Fruit fly (Drosophila melanogaster) whole organism, prepupa: Measurements from ENCODE around the gene ATPsynGL.

Source experiments
- Blimp-1 ChIP-seq: fragments of 200-800 bp; sonication (Bioruptor generic); optimal IDR thresholded peaks from 3 replicates; lab custom pipeline; 2017; ENCODE audit warnings: missing biosample characterization, missing genetic modification characterization, mild to moderate bottlenecking, moderate library complexity, missing genetic modification reagents
- CG10631 ChIP-seq: fragments of 200-800 bp; sonication (Bioruptor generic); optimal IDR thresholded peaks from 2 replicates; lab custom pipeline; 2016; ENCODE audit warnings: missing biosample characterization, missing genetic modification characterization
- CG11294 ChIP-seq: fragments of 200-800 bp; sonication (Bioruptor generic); IDR thresholded peaks from 2 replicates; pipeline ENCODE4 v1.3.6; 2022; ENCODE audit warnings: missing biosample characterization, missing genetic modification characterization
- CG11902 ChIP-seq: fragments of 200-800 bp; sonication (Bioruptor generic); optimal IDR thresholded peaks from 3 replicates; lab custom pipeline; 2016; ENCODE audit warnings: missing biosample characterization, missing genetic modification characterization
- CG15336 ChIP-seq: fragments of 200-800 bp; sonication (Bioruptor generic); IDR thresholded peaks from 2 replicates; pipeline ENCODE4 v1.3.6; 2022; ENCODE audit warnings: missing biosample characterization, missing genetic modification characterization
- CG1621 ChIP-seq: fragments of 200-800 bp; sonication (Bioruptor generic); optimal IDR thresholded peaks from 3 replicates; lab custom pipeline; 2018; ENCODE audit warnings: missing biosample characterization, mild to moderate bottlenecking, missing genetic modification characterization
- CG16779 ChIP-seq: fragments of 200-800 bp; sonication (Bioruptor generic); optimal IDR thresholded peaks from 3 replicates; lab custom pipeline; 2017; ENCODE audit warnings: missing biosample characterization, mild to moderate bottlenecking, missing genetic modification characterization
- CG3032 ChIP-seq: fragments of 200-800 bp; optimal IDR thresholded peaks from 2 replicates; lab custom pipeline; 2019; ENCODE audit warnings: missing biosample characterization, mild to moderate bottlenecking, missing genetic modification characterization, moderate library complexity
- CG31627 ChIP-seq: fragments of 200-800 bp; sonication (Bioruptor generic); optimal IDR thresholded peaks from 3 replicates; lab custom pipeline; 2016; ENCODE audit warnings: missing biosample characterization, missing genetic modification characterization
- CG32006 ChIP-seq: fragments of 200-800 bp; sonication (Bioruptor generic); optimal IDR thresholded peaks from 3 replicates; lab custom pipeline; 2017; ENCODE audit warnings: missing biosample characterization, mild to moderate bottlenecking, missing genetic modification characterization
- CG34406 ChIP-seq: fragments of 200-800 bp; sonication (Bioruptor generic); optimal IDR thresholded peaks from 3 replicates; lab custom pipeline; 2016; ENCODE audit warnings: missing biosample characterization, missing genetic modification characterization
- CG6163 ChIP-seq: fragments of 200-800 bp; sonication (Bioruptor generic); IDR thresholded peaks from 3 replicates; pipeline ENCODE4 v1.3.6; 2022; ENCODE audit warnings: missing biosample characterization, missing genetic modification characterization
- CG8632 ChIP-seq: fragments of 200-800 bp; sonication (Bioruptor generic); optimal IDR thresholded peaks from 3 replicates; lab custom pipeline; 2016; ENCODE audit warnings: missing biosample characterization, missing genetic modification characterization
- Eip75B ChIP-seq: fragments of 200-800 bp; sonication (Bioruptor generic); optimal IDR thresholded peaks from 3 replicates; lab custom pipeline; 2016; ENCODE audit warnings: missing biosample characterization, missing genetic modification characterization
- Eip93F ChIP-seq: fragments of 200-800 bp; sonication (Bioruptor generic); optimal IDR thresholded peaks from 2 replicates; lab custom pipeline; 2016; ENCODE audit warnings: missing biosample characterization, mild to moderate bottlenecking, missing genetic modification characterization
- Gug ChIP-seq: fragments of 200-800 bp; sonication (Bioruptor generic); IDR thresholded peaks from 2 replicates; pipeline ENCODE4 v1.3.6; 2022; ENCODE audit warnings: missing biosample characterization, missing genetic modification characterization
- Lpt ChIP-seq: fragments of 200-800 bp; sonication (Bioruptor generic); optimal IDR thresholded peaks from 3 replicates; lab custom pipeline; 2016; ENCODE audit warnings: missing biosample characterization, missing genetic modification characterization
- Smox ChIP-seq: fragments of 200-800 bp; sonication (Bioruptor generic); optimal IDR thresholded peaks from 3 replicates; lab custom pipeline; 2016; ENCODE audit warnings: missing biosample characterization, missing genetic modification characterization
- Sox102F ChIP-seq: fragments of 200-800 bp; sonication (Bioruptor generic); optimal IDR thresholded peaks from 2 replicates; lab custom pipeline; 2016; ENCODE audit warnings: missing biosample characterization, mild to moderate bottlenecking, missing genetic modification characterization
- Sox14 ChIP-seq: fragments of 200-800 bp; sonication (Bioruptor generic); optimal IDR thresholded peaks from 3 replicates; lab custom pipeline; 2016; ENCODE audit warnings: missing biosample characterization, missing genetic modification characterization
- cyc ChIP-seq: fragments of 200-800 bp; sonication (Bioruptor generic); optimal IDR thresholded peaks from 3 replicates; lab custom pipeline; 2016; ENCODE audit warnings: missing biosample characterization, missing genetic modification characterization
- dsx ChIP-seq: fragments of 200-800 bp; optimal IDR thresholded peaks from 3 replicates; lab custom pipeline; 2019; ENCODE audit warnings: missing biosample characterization, mild to moderate bottlenecking, missing genetic modification characterization, moderate library complexity; ENCODE audit not compliant: poor library complexity, severe bottlenecking
- eg ChIP-seq: fragments of 200-800 bp; sonication (Bioruptor generic); IDR thresholded peaks from 3 replicates; pipeline ENCODE4 v1.3.6; 2022; ENCODE audit warnings: missing biosample characterization, missing genetic modification characterization
- fd59A ChIP-seq: fragments of 200-800 bp; sonication (Bioruptor generic); optimal IDR thresholded peaks from 2 replicates; lab custom pipeline; 2017; ENCODE audit warnings: missing biosample characterization, mild to moderate bottlenecking, missing genetic modification characterization, missing genetic modification reagents
- fd85E ChIP-seq: fragments of 200-800 bp; sonication (Bioruptor generic); optimal IDR thresholded peaks from 3 replicates; lab custom pipeline; 2016; ENCODE audit warnings: missing biosample characterization, missing genetic modification characterization
- fkh ChIP-seq: fragments of 200-800 bp; sonication (Bioruptor generic); optimal IDR thresholded peaks from 3 replicates; lab custom pipeline; 2017; ENCODE audit warnings: missing biosample characterization, mild to moderate bottlenecking, missing genetic modification characterization, moderate library complexity
- lz ChIP-seq: fragments of 200-800 bp; sonication (Bioruptor generic); optimal IDR thresholded peaks from 3 replicates; lab custom pipeline; 2016; ENCODE audit warnings: missing biosample characterization, missing genetic modification characterization
- pdm3 ChIP-seq: fragments of 200-800 bp; sonication (Bioruptor generic); optimal IDR thresholded peaks from 3 replicates; lab custom pipeline; 2016; ENCODE audit warnings: missing biosample characterization, missing genetic modification characterization
- salr ChIP-seq, 2 experiments: fragments of 200-800 bp; sonication (Bioruptor generic); optimal IDR thresholded peaks; 3 replicates each; lab custom pipeline; 2016 to 2018; ENCODE audit warnings: missing biosample characterization in 2 of 2, missing genetic modification characterization in 2 of 2, mild to moderate bottlenecking in 1 of 2
- spab ChIP-seq: fragments of 200-800 bp; sonication (Bioruptor generic); optimal IDR thresholded peaks from 2 replicates; lab custom pipeline; 2017; ENCODE audit warnings: missing biosample characterization, mild to moderate bottlenecking, missing genetic modification characterization, missing genetic modification reagents
- ss ChIP-seq, 2 experiments: fragments of 200-800 bp; sonication (Bioruptor generic); optimal IDR thresholded peaks; 2 replicates in 1 of 2; 3 replicates in 1 of 2; lab custom pipeline; 2017 to 2018; ENCODE audit warnings: mild to moderate bottlenecking in 2 of 2, missing biosample characterization in 2 of 2, missing genetic modification characterization in 2 of 2, moderate library complexity in 1 of 2
- svp ChIP-seq: fragments of 200-800 bp; sonication (Bioruptor generic); peaks from one replicate; lab custom pipeline; 2016; ENCODE audit warnings: missing biosample characterization, missing genetic modification characterization
- vri ChIP-seq: fragments of 200-800 bp; sonication (Bioruptor generic); optimal IDR thresholded peaks from 3 replicates; lab custom pipeline; 2016; ENCODE audit warnings: missing biosample characterization, mild to moderate bottlenecking, missing genetic modification characterization

Gene ATPsynGL

dm6 chr2L:7744208-7744607 is 2.9 kb upstream of the ATPsynGL start:
- TF ChIP-seq cyc (GFP tag; lab: Kevin White, UChicago): no peak
- TF ChIP-seq eg (GFP tag; lab: Robert Waterston, UW): no peak
- TF ChIP-seq fkh (GFP tag; lab: Kevin White, UChicago): no peak
- no peak for TF ChIP-seq CG1621 (tag; lab: Kevin White, UChicago)
- no peak for TF ChIP-seq CG34406 (GFP tag; lab: Kevin White, UChicago)

dm6 chr2L:7744739-7745138 is 2.3 kb upstream of the ATPsynGL start, which contains the start of gene CG7214:
CG7214 (minus strand) TSS chr2L:7744839.
- TF ChIP-seq CG32006 (GFP tag; lab: Kevin White, UChicago): no peak
- no peak for TF ChIP-seq salr (GFP tag; optimal IDR thresholded peaks at IDR 0.05; lab: Kevin White, UChicago)
- no peak for TF ChIP-seq vri (GFP tag; lab: Kevin White, UChicago)
- TF ChIP-seq Eip93F (GFP tag; lab: Kevin White, UChicago): no peak
- TF ChIP-seq pdm3 (GFP tag; lab: Kevin White, UChicago): no peak
- TF ChIP-seq CG8632 (GFP tag; lab: Kevin White, UChicago): no peak
- no peak for TF ChIP-seq CG3032 (tag; lab: Kevin White, UChicago)
- TF ChIP-seq CG6163 (GFP tag; lab: Robert Waterston, UW): no peak
- no peak for TF ChIP-seq spab (GFP tag; lab: Kevin White, UChicago)
- no peak for TF ChIP-seq svp (GFP tag; lab: Kevin White, UChicago)
- no peak for TF ChIP-seq fd59A
- no peak for TF ChIP-seq Gug (GFP tag; lab: Robert Waterston, UW)
- TF ChIP-seq, all 60 proteins: peak for 0

- TF ChIP-seq lz (GFP tag; lab: Kevin White, UChicago) (no peak), dsx (peak; percentile 11), Sox102F (GFP tag; lab: Kevin White, UChicago) (no peak), Blimp-1 (GFP tag; lab: Kevin White, UChicago) (no peak), CG32006 (GFP tag; lab: Kevin White, UChicago) (no peak), Lpt (GFP tag; lab: Kevin White, UChicago) (no peak), ss (GFP tag; optimal IDR thresholded peaks at IDR 0.05; lab: Kevin White, UChicago) (peak in 1 of 2 experiments; percentile 98), fkh (GFP tag; lab: Kevin White, UChicago) (no peak), CG15336 (no peak), cyc (GFP tag; lab: Kevin White, UChicago) (no peak), fd85E (GFP tag; lab: Kevin White, UChicago) (no peak), CG31627 (no peak), Eip75B (GFP tag; lab: Kevin White, UChicago) (no peak)
These were observed 3.6 kb downstream of the ATPsynGL start for dm6 chr2L:7750631-7751161.

dm6 chr2L:7753086-7753485 is 6.0 kb downstream of the ATPsynGL start, which contains the start of gene CG7203:
CG7203 (minus strand) TSS chr2L:7753186.
- TF ChIP-seq CG16779 (tag; lab: Kevin White, UChicago): no peak
- TF ChIP-seq CG34406 (GFP tag; lab: Kevin White, UChicago): no peak
- no peak for TF ChIP-seq CG11902 (GFP tag; lab: Kevin White, UChicago)
- TF ChIP-seq CG10631 (GFP tag; lab: Kevin White, UChicago): no peak
- no peak for TF ChIP-seq CG15336
- no peak for TF ChIP-seq Gug (GFP tag; lab: Robert Waterston, UW)
- TF ChIP-seq Sox14 (GFP tag; lab: Kevin White, UChicago): no peak
- no peak for TF ChIP-seq fkh (GFP tag; lab: Kevin White, UChicago)
- no peak for TF ChIP-seq CG8632 (GFP tag; lab: Kevin White, UChicago)
- TF ChIP-seq CG11294 (GFP tag; lab: Robert Waterston, UW): no peak
- TF ChIP-seq Smox (GFP tag; lab: Kevin White, UChicago): no peak
- no peak for TF ChIP-seq Eip93F (GFP tag; lab: Kevin White, UChicago)
